Fruit fly (Drosophila melanogaster) whole organism, embryonic: ENCODE measurements around the gene CG9328.
A peak's percentile ranks its signal among the peaks of the same experiment; 100 is the strongest.

Source experiments
- CG1024 ChIP-seq: fragments of 200-800 bp; sonication (Bioruptor generic); IDR thresholded peaks from 2 replicates; pipeline ENCODE4 v1.3.6; 2022; ENCODE audit warnings: missing biosample characterization, missing genetic modification characterization
- CG10321 ChIP-seq: fragments of 200-800 bp; sonication (Bioruptor generic); IDR thresholded peaks from 2 replicates; pipeline ENCODE4 v1.3.6; 2022; ENCODE audit warnings: missing biosample characterization, missing genetic modification characterization
- CG10979 ChIP-seq: fragments of 200-800 bp; sonication (Bioruptor generic); optimal IDR thresholded peaks from 2 replicates; lab custom pipeline; 2018; ENCODE audit warnings: missing biosample characterization, mild to moderate bottlenecking, missing genetic modification characterization, moderate library complexity
- CG12299 ChIP-seq: fragments of 200-800 bp; sonication (Bioruptor generic); optimal IDR thresholded peaks from 2 replicates; lab custom pipeline; 2018; ENCODE audit warnings: missing biosample characterization, mild to moderate bottlenecking, missing genetic modification characterization
- CG13296 ChIP-seq: fragments of 200-800 bp; sonication (Bioruptor generic); optimal IDR thresholded peaks from 3 replicates; lab custom pipeline; 2018; ENCODE audit warnings: missing biosample characterization, mild to moderate bottlenecking, missing genetic modification characterization
- CG1529 ChIP-seq: fragments of 200-800 bp; sonication (Bioruptor generic); optimal IDR thresholded peaks from 3 replicates; lab custom pipeline; 2018; ENCODE audit warnings: missing biosample characterization, missing genetic modification characterization
- CG15514 ChIP-seq: fragments of 200-800 bp; sonication (Bioruptor generic); optimal IDR thresholded peaks from 3 replicates; lab custom pipeline; 2017; ENCODE audit warnings: missing biosample characterization, missing genetic modification characterization, mild to moderate bottlenecking, moderate library complexity, missing genetic modification reagents
- CG18619 ChIP-seq: fragments of 200-800 bp; sonication (Bioruptor generic); optimal IDR thresholded peaks from 3 replicates; lab custom pipeline; 2017; ENCODE audit warnings: missing biosample characterization, mild to moderate bottlenecking, missing genetic modification characterization
- CG2712 ChIP-seq: fragments of 200-800 bp; optimal IDR thresholded peaks from 3 replicates; lab custom pipeline; 2019; ENCODE audit warnings: missing biosample characterization, mild to moderate bottlenecking, missing genetic modification characterization, moderate library complexity
- CG30020 ChIP-seq: fragments of 200-800 bp; optimal IDR thresholded peaks from 2 replicates; lab custom pipeline; 2019; ENCODE audit warnings: missing biosample characterization, mild to moderate bottlenecking, missing genetic modification characterization, moderate library complexity
- CG3281 ChIP-seq: fragments of 200-800 bp; sonication (Bioruptor generic); optimal IDR thresholded peaks from 3 replicates; lab custom pipeline; 2017; ENCODE audit warnings: missing biosample characterization, mild to moderate bottlenecking, missing genetic modification characterization
- CG6683 ChIP-seq: fragments of 200-800 bp; sonication (Bioruptor generic); optimal IDR thresholded peaks from 2 replicates; lab custom pipeline; 2017; ENCODE audit warnings: missing biosample characterization, mild to moderate bottlenecking, missing genetic modification characterization, missing genetic modification reagents
- CG6689 ChIP-seq: fragments of 200-800 bp; sonication (Bioruptor generic); IDR thresholded peaks from 2 replicates; pipeline ENCODE4 v1.3.6; 2022; ENCODE audit warnings: missing biosample characterization, missing genetic modification characterization
- CG6765 ChIP-seq: fragments of 200-800 bp; sonication (Bioruptor generic); optimal IDR thresholded peaks from 3 replicates; lab custom pipeline; 2017; ENCODE audit warnings: missing biosample characterization, mild to moderate bottlenecking, missing genetic modification characterization
- CG7271 ChIP-seq: fragments of 200-800 bp; sonication (Bioruptor generic); optimal IDR thresholded peaks from 2 replicates; lab custom pipeline; 2018; ENCODE audit warnings: missing biosample characterization, mild to moderate bottlenecking, missing genetic modification characterization, moderate library complexity
- CG7928 ChIP-seq: fragments of 200-800 bp; sonication (Bioruptor generic); optimal IDR thresholded peaks from 2 replicates; lab custom pipeline; 2017; ENCODE audit warnings: missing biosample characterization, mild to moderate bottlenecking, missing genetic modification characterization
- CG7987 ChIP-seq: fragments of 200-800 bp; sonication (Bioruptor generic); optimal IDR thresholded peaks from 2 replicates; lab custom pipeline; 2018; ENCODE audit warnings: missing biosample characterization, mild to moderate bottlenecking, missing genetic modification characterization, moderate library complexity
- CG9727 ChIP-seq: fragments of 200-800 bp; sonication (Bioruptor generic); optimal IDR thresholded peaks from 3 replicates; lab custom pipeline; 2017; ENCODE audit warnings: missing biosample characterization, mild to moderate bottlenecking, missing genetic modification characterization
- Dbx ChIP-seq: fragments of 200-800 bp; sonication (Bioruptor generic); IDR thresholded peaks from 3 replicates; pipeline ENCODE4 v1.3.6; 2022; ENCODE audit warnings: missing biosample characterization, missing genetic modification characterization
- E2f2 ChIP-seq: fragments of 200-800 bp; sonication (Bioruptor generic); IDR thresholded peaks from 2 replicates; pipeline ENCODE4 v1.3.6; 2022; ENCODE audit warnings: missing biosample characterization, missing genetic modification characterization
- Ets65A ChIP-seq: fragments of 200-800 bp; sonication (Bioruptor generic); peaks from one replicate; lab custom pipeline; 2016; ENCODE audit warnings: missing biosample characterization, missing genetic modification characterization
- Ets97D ChIP-seq: fragments of 200-800 bp; sonication (Bioruptor generic); optimal IDR thresholded peaks from 3 replicates; lab custom pipeline; 2016; ENCODE audit warnings: missing biosample characterization, missing genetic modification characterization
- Fer3 ChIP-seq: fragments of 200-800 bp; sonication (Bioruptor generic); optimal IDR thresholded peaks from 2 replicates; lab custom pipeline; 2018; ENCODE audit warnings: missing biosample characterization, mild to moderate bottlenecking, missing genetic modification characterization, moderate library complexity
- HLH54F ChIP-seq: fragments of 200-800 bp; sonication (Bioruptor generic); optimal IDR thresholded peaks from 3 replicates; lab custom pipeline; 2016; ENCODE audit warnings: missing biosample characterization, missing genetic modification characterization
- Hey ChIP-seq: fragments of 200-800 bp; sonication (Bioruptor generic); optimal IDR thresholded peaks from 3 replicates; lab custom pipeline; 2018; ENCODE audit warnings: missing biosample characterization, mild to moderate bottlenecking, missing genetic modification characterization
- Myb ChIP-seq: fragments of 200-800 bp; sonication (Bioruptor generic); optimal IDR thresholded peaks from 2 replicates; lab custom pipeline; 2016; ENCODE audit warnings: missing biosample characterization, missing genetic modification characterization
- Rfx ChIP-seq: fragments of 200-800 bp; sonication (Bioruptor generic); IDR thresholded peaks from 2 replicates; pipeline ENCODE4 v1.3.6; 2022; ENCODE audit warnings: missing biosample characterization, missing genetic modification characterization
- Sry-δ ChIP-seq: fragments of 200-800 bp; sonication (Bioruptor generic); optimal IDR thresholded peaks from 2 replicates; lab custom pipeline; 2016; ENCODE audit warnings: missing biosample characterization, missing genetic modification characterization
- Stat92E ChIP-seq, 3 experiments: fragments of >200 bp in 2 of 3; fragments of 200-800 bp in 1 of 3; sonication (Bioruptor generic) in 1 of 3; optimal IDR thresholded peaks; 2 replicates each; lab custom pipeline; 2017 to 2019; ENCODE audit warnings: missing biosample characterization in 3 of 3, missing genetic modification characterization in 3 of 3, mild to moderate bottlenecking in 1 of 3, moderate library complexity in 1 of 3
- ab ChIP-seq: fragments of 200-800 bp; sonication (Bioruptor generic); optimal IDR thresholded peaks from 2 replicates; lab custom pipeline; 2016; ENCODE audit warnings: missing biosample characterization, missing genetic modification characterization
- ara ChIP-seq: fragments of 200-800 bp; sonication (Bioruptor generic); IDR thresholded peaks from 2 replicates; pipeline ENCODE4 v1.3.6; 2022; ENCODE audit warnings: missing biosample characterization, missing genetic modification characterization
- ash1 ChIP-seq: fragments of 200-800 bp; sonication (Bioruptor generic); optimal IDR thresholded peaks from 2 replicates; lab custom pipeline; 2018; ENCODE audit warnings: missing biosample characterization, mild to moderate bottlenecking, missing genetic modification characterization
- bab2 ChIP-seq: fragments of 200-800 bp; sonication (Bioruptor generic); optimal IDR thresholded peaks from 2 replicates; lab custom pipeline; 2016; ENCODE audit warnings: missing biosample characterization, missing genetic modification characterization
- corto ChIP-seq: fragments of 200-800 bp; sonication (Bioruptor generic); optimal IDR thresholded peaks from 2 replicates; lab custom pipeline; 2016; ENCODE audit warnings: missing biosample characterization, mild to moderate bottlenecking, missing genetic modification characterization, moderate library complexity
- fd3F ChIP-seq: fragments of 200-800 bp; sonication (Bioruptor generic); optimal IDR thresholded peaks from 2 replicates; lab custom pipeline; 2018; ENCODE audit warnings: missing biosample characterization, mild to moderate bottlenecking, missing genetic modification characterization, moderate library complexity
- ind ChIP-seq: fragments of 200-800 bp; sonication (Bioruptor generic); optimal IDR thresholded peaks from 3 replicates; lab custom pipeline; 2016; ENCODE audit warnings: missing biosample characterization, missing genetic modification characterization
- jigr1 ChIP-seq: fragments of 200-800 bp; sonication (Bioruptor generic); IDR thresholded peaks from 3 replicates; pipeline ENCODE4 v1.3.6; 2022; ENCODE audit warnings: missing biosample characterization, missing genetic modification characterization
- lilli ChIP-seq: fragments of 200-800 bp; sonication (Bioruptor generic); optimal IDR thresholded peaks from 3 replicates; lab custom pipeline; 2016; ENCODE audit warnings: missing biosample characterization, missing genetic modification characterization
- mam ChIP-seq: fragments of 200-800 bp; sonication (Bioruptor generic); optimal IDR thresholded peaks from 3 replicates; lab custom pipeline; 2016; ENCODE audit warnings: missing biosample characterization, missing genetic modification characterization
- mld ChIP-seq: fragments of 200-800 bp; sonication (Bioruptor generic); IDR thresholded peaks from 3 replicates; pipeline ENCODE4 v1.3.6; 2022; ENCODE audit warnings: missing biosample characterization, missing genetic modification characterization; ENCODE audit not compliant: partially characterized antibody
- nerfin-1 ChIP-seq: fragments of 200-800 bp; sonication (Bioruptor generic); optimal IDR thresholded peaks from 3 replicates; lab custom pipeline; 2019; ENCODE audit warnings: missing biosample characterization, mild to moderate bottlenecking, missing genetic modification characterization, moderate library complexity
- peb ChIP-seq: fragments of 200-800 bp; sonication (Bioruptor generic); IDR thresholded peaks from 2 replicates; pipeline ENCODE4 v1.3.6; 2022; ENCODE audit warnings: missing biosample characterization, missing genetic modification characterization
- pfk ChIP-seq: fragments of 200-800 bp; sonication (Bioruptor generic); optimal IDR thresholded peaks from 2 replicates; lab custom pipeline; 2018; ENCODE audit warnings: missing biosample characterization, mild to moderate bottlenecking, missing genetic modification characterization, moderate library complexity
- ranshi ChIP-seq: fragments of 200-800 bp; sonication (Bioruptor generic); IDR thresholded peaks from 2 replicates; pipeline ENCODE4 v1.3.6; 2022; ENCODE audit warnings: missing biosample characterization, missing genetic modification characterization
- sens ChIP-seq: fragments of 200-800 bp; sonication (Bioruptor generic); peaks from one replicate; lab custom pipeline; 2016; ENCODE audit warnings: missing biosample characterization, missing genetic modification characterization
- slou ChIP-seq: fragments of 200-800 bp; sonication (Bioruptor generic); optimal IDR thresholded peaks from 3 replicates; lab custom pipeline; 2016; ENCODE audit warnings: missing biosample characterization, missing genetic modification characterization
- tgo ChIP-seq: fragments of 200-800 bp; sonication (Bioruptor generic); IDR thresholded peaks from 3 replicates; pipeline ENCODE4 v1.3.6; 2022; ENCODE audit warnings: missing biosample characterization, missing genetic modification characterization
- tna ChIP-seq: fragments of 200-800 bp; sonication (Bioruptor generic); IDR thresholded peaks from 2 replicates; pipeline ENCODE4 v1.3.6; 2022; ENCODE audit warnings: missing biosample characterization, missing genetic modification characterization; ENCODE audit not compliant: partially characterized antibody
- tup ChIP-seq: fragments of 200-800 bp; sonication (Bioruptor generic); optimal IDR thresholded peaks from 2 replicates; lab custom pipeline; 2016; ENCODE audit warnings: missing biosample characterization, mild to moderate bottlenecking, missing genetic modification characterization, moderate library complexity

CG9328 gene

DNA sequence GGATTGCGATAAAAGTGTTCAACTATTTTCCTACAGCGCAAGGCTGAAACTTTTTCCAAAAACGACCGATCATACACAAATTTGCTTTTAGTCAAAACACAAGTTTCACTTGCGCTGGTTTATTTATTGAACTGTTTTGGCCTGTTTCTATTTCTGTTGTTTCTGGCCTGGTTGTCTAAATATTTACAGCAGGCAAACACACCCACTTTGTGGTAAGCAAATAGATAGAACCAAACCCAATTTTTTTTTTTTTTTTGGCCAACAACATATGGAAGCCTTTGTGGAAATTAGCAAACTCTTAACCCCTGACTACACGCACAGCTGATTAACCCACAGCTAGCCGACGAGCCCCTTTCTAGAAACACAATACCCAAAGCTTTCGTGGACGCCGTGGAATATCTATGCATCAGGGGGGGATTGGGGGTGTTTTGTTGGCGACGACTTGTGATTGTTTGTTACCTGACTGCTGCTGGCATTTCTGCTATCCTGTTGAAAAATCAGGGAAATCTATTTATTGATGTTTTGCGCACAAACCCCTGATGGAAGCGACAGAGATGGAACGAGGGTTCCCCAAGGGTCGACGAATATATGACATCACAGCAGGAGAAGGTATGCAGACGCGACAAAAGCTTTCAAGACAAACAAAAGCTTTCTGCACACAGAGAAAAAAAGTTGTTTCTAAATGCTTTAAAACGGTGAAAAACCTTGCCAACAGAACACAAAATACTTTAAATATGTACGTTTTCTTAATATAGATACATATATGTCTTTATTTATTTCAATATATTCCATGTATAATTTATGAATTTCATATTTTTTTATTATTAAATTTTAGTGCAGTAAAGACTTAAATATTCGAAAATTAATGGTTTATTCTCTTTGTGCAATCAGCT, 10.3 kb downstream of the CG9328 start (continued):
- no peak for TF ChIP-seq Sry-δ (GFP tag; lab: Kevin White, UChicago)
- TF ChIP-seq CG10979 (tag; lab: Kevin White, UChicago): peak; percentile 50
- TF ChIP-seq jigr1 (GFP tag; lab: Robert Waterston, UW): no peak
- peak; percentile 66 for TF ChIP-seq CG15514 (GFP tag; lab: Kevin White, UChicago)
- peak; percentile 42 for TF ChIP-seq E2f2 (GFP tag; lab: Robert Waterston, UW)
- TF ChIP-seq CG7928: peak; percentile 23
- TF ChIP-seq CG18619 (GFP tag; lab: Kevin White, UChicago): peak; percentile 32
- no peak for TF ChIP-seq CG1529 (GFP tag; lab: Kevin White, UChicago)
- TF ChIP-seq Rfx (GFP tag; lab: Robert Waterston, UW): peak; percentile 65
- no peak for TF ChIP-seq CG1024 (GFP tag; lab: Robert Waterston, UW)
- TF ChIP-seq corto (GFP tag; lab: Kevin White, UChicago): no peak
- TF ChIP-seq tgo: peak; percentile 67; the same call in 2 of the 3 replicates
- TF ChIP-seq Ets97D: no peak
- no peak for TF ChIP-seq mam (GFP tag; lab: Kevin White, UChicago)
- peak; percentile 51 for TF ChIP-seq CG13296 (GFP tag; lab: Kevin White, UChicago)
- peak; percentile 13 for TF ChIP-seq CG6683 (GFP tag; lab: Kevin White, UChicago)
- TF ChIP-seq CG9727 (GFP tag; lab: Kevin White, UChicago): peak; percentile 58
- peak; percentile 2 for TF ChIP-seq bab2
- no peak for TF ChIP-seq ab (GFP tag; lab: Kevin White, UChicago)
- no peak for TF ChIP-seq Ets65A
- TF ChIP-seq ranshi (GFP tag; lab: Robert Waterston, UW): peak; percentile 26; the same call in 1 of the 2 replicates
- TF ChIP-seq CG12299 (tag; lab: Kevin White, UChicago): peak; percentile 46
- no peak for TF ChIP-seq Myb
- no peak for TF ChIP-seq nerfin-1
- no peak for TF ChIP-seq tna
- no peak for TF ChIP-seq slou (GFP tag; lab: Kevin White, UChicago)
- peak; percentile 56; the same call in 1 of the 2 replicates for TF ChIP-seq CG6689 (GFP tag; lab: Robert Waterston, UW)
- peak; percentile 29 for TF ChIP-seq tup (GFP tag; lab: Kevin White, UChicago)
- TF ChIP-seq CG10321: 0 out of 2 replicates have a peak, but pooled peaks have one; percentile 3
- TF ChIP-seq pfk (GFP tag; lab: Kevin White, UChicago): peak; percentile 1
- peak; percentile 56 for TF ChIP-seq CG2712 (tag; lab: Kevin White, UChicago)
- no peak for TF ChIP-seq ara
- peak; percentile 61 for TF ChIP-seq fd3F (GFP tag; lab: Kevin White, UChicago)
- peak; percentile 25 for TF ChIP-seq Hey (tag; lab: Kevin White, UChicago)
- TF ChIP-seq lilli (GFP tag; lab: Kevin White, UChicago): peak; percentile 12
- peak; percentile 61 for TF ChIP-seq CG3281
- peak; percentile 73 for TF ChIP-seq Fer3 (tag; lab: Kevin White, UChicago)
- TF ChIP-seq CG7987 (GFP tag; lab: Kevin White, UChicago): peak; percentile 75
- TF ChIP-seq ind: peak; percentile 34
- TF ChIP-seq Stat92E (GFP tag; optimal IDR thresholded peaks at IDR 0.05; lab: Kevin White, UChicago): no peak
- peak; percentile 54 for TF ChIP-seq sens
- no peak for TF ChIP-seq peb (GFP tag; lab: Robert Waterston, UW)
- TF ChIP-seq HLH54F: no peak
- no peak for TF ChIP-seq mld
- no peak for TF ChIP-seq CG30020
- TF ChIP-seq CG7271 (tag; lab: Kevin White, UChicago): peak; percentile 1
- peak; percentile 15 for TF ChIP-seq CG6765 (GFP tag; lab: Kevin White, UChicago)
- peak; percentile 34; the same call in 1 of the 3 replicates for TF ChIP-seq Dbx (GFP tag; lab: Robert Waterston, UW)
- TF ChIP-seq ash1 (GFP tag; lab: Kevin White, UChicago): no peak
